In the genomic region with DNA sequence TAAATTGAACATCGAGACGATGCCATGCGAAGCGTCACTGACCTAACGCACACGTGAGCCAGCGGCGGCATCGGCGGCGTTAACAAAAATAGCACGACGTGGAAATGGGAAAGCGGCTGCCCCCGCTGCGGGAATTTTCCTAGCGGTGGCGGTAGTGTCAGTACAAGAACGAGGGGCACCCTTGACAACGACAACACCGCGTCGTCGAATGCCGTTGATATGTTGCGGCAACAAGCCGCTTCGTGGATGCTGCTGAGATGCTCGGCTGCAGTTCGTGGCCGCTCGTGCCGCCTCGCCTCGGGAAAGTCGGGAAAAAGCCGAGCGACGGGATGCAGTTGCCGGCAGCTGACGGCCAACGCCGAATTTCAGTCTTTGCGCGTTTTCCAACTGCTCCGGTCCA, we compare ENCODE assay signal across 1 fruit fly cellular context.
TF ChIP-seq lines count a peak whose summit lies in the region.

No protein-coding gene starts in this region.

TF ChIP-seq in whole organism, embryonic, 481 proteins besides CTCF, POLR2A, EP300 and RAD21 (continued from another document):
- TF ChIP-seq CG8765 (GFP tag; IDR thresholded peaks at IDR 0.05; lab: Robert Waterston, UW) (no peak), CG11504 (tag; optimal IDR thresholded peaks at IDR 0.05; lab: Kevin White, UChicago) (peak; percentile 98), stwl (tag; optimal IDR thresholded peaks at IDR 0.05; lab: Kevin White, UChicago) (peak; percentile 15)
